Fruit fly (Drosophila melanogaster) whole organism, embryonic: Measurements from ENCODE around the gene CG11249.

Source experiments
- Adf1 ChIP-seq: fragments of 200-800 bp; sonication (Bioruptor generic); IDR thresholded peaks from 2 replicates; pipeline ENCODE4 v1.3.6; 2022; ENCODE audit warnings: missing biosample characterization, missing genetic modification characterization
- Antp ChIP-seq: fragments of 200-800 bp; sonication (Bioruptor generic); optimal IDR thresholded peaks from 3 replicates; lab custom pipeline; 2016; ENCODE audit warnings: missing biosample characterization, missing genetic modification characterization
- Atf-2 ChIP-seq: fragments of 200-800 bp; sonication (Bioruptor generic); optimal IDR thresholded peaks from 2 replicates; lab custom pipeline; 2016; ENCODE audit warnings: missing biosample characterization, missing genetic modification characterization
- B-H2 ChIP-seq: fragments of 200-800 bp; sonication (Bioruptor generic); optimal IDR thresholded peaks from 2 replicates; lab custom pipeline; 2018; ENCODE audit warnings: missing biosample characterization, mild to moderate bottlenecking, missing genetic modification characterization
- Bdp1 ChIP-seq: fragments of 200-800 bp; sonication (Bioruptor generic); optimal IDR thresholded peaks from 3 replicates; lab custom pipeline; 2016; ENCODE audit warnings: missing biosample characterization, missing genetic modification characterization
- Blimp-1 ChIP-seq: fragments of 200-800 bp; sonication (Bioruptor generic); optimal IDR thresholded peaks from 3 replicates; lab custom pipeline; 2018; ENCODE audit warnings: missing biosample characterization, missing genetic modification characterization, mild to moderate bottlenecking, moderate library complexity, missing genetic modification reagents
- CG12219 ChIP-seq: fragments of 200-800 bp; sonication (Bioruptor generic); optimal IDR thresholded peaks from 3 replicates; lab custom pipeline; 2018; ENCODE audit warnings: missing biosample characterization, mild to moderate bottlenecking, missing genetic modification characterization
- CG14710 ChIP-seq: fragments of 200-800 bp; sonication (Bioruptor generic); optimal IDR thresholded peaks from 3 replicates; lab custom pipeline; 2019; ENCODE audit warnings: missing biosample characterization, mild to moderate bottlenecking, missing genetic modification characterization, moderate library complexity
- CG14965 ChIP-seq: fragments of 200-800 bp; sonication (Bioruptor generic); optimal IDR thresholded peaks from 2 replicates; lab custom pipeline; 2016; ENCODE audit warnings: missing biosample characterization, missing genetic modification characterization, borderline replicate concordance
- CG16863 ChIP-seq: fragments of 200-800 bp; sonication (Bioruptor generic); optimal IDR thresholded peaks from 3 replicates; lab custom pipeline; 2016; ENCODE audit warnings: missing biosample characterization, missing genetic modification characterization
- CG17328 ChIP-seq: fragments of 200-800 bp; sonication (Bioruptor generic); IDR thresholded peaks from 2 replicates; pipeline ENCODE4 v1.3.6; 2022; ENCODE audit warnings: missing biosample characterization, missing genetic modification characterization
- CG2129 ChIP-seq: fragments of 200-800 bp; sonication (Bioruptor generic); IDR thresholded peaks from 2 replicates; pipeline ENCODE4 v1.3.6; 2022; ENCODE audit warnings: missing biosample characterization, missing genetic modification characterization; ENCODE audit not compliant: partially characterized antibody
- CG4360 ChIP-seq: fragments of 200-800 bp; sonication (Bioruptor generic); IDR thresholded peaks from 2 replicates; pipeline ENCODE4 v1.3.6; 2022; ENCODE audit warnings: missing biosample characterization, missing genetic modification characterization
- CG4424 ChIP-seq: fragments of 200-800 bp; sonication (Bioruptor generic); optimal IDR thresholded peaks from 3 replicates; lab custom pipeline; 2016; ENCODE audit warnings: missing biosample characterization, missing genetic modification characterization
- CG4617 ChIP-seq: fragments of 200-800 bp; sonication (Bioruptor generic); optimal IDR thresholded peaks from 3 replicates; lab custom pipeline; 2016; ENCODE audit warnings: missing biosample characterization, missing genetic modification characterization, borderline replicate concordance
- CG4707 ChIP-seq: fragments of 200-800 bp; sonication (Bioruptor generic); optimal IDR thresholded peaks from 2 replicates; lab custom pipeline; 2018; ENCODE audit warnings: missing biosample characterization, mild to moderate bottlenecking, missing genetic modification characterization, moderate library complexity
- CG6813 ChIP-seq: fragments of 200-800 bp; sonication (Bioruptor generic); optimal IDR thresholded peaks from 2 replicates; lab custom pipeline; 2017; ENCODE audit warnings: missing biosample characterization, missing genetic modification characterization, mild to moderate bottlenecking, moderate library complexity, missing genetic modification reagents
- CG8359 ChIP-seq: fragments of 200-800 bp; sonication (Bioruptor generic); optimal IDR thresholded peaks from 2 replicates; lab custom pipeline; 2017; ENCODE audit warnings: missing biosample characterization, mild to moderate bottlenecking, missing genetic modification characterization, borderline replicate concordance
- CG9437 ChIP-seq: fragments of 200-800 bp; sonication (Bioruptor generic); optimal IDR thresholded peaks from 2 replicates; lab custom pipeline; 2018; ENCODE audit warnings: missing biosample characterization, mild to moderate bottlenecking, missing genetic modification characterization
- CG9797 ChIP-seq: fragments of 200-800 bp; sonication (Bioruptor generic); optimal IDR thresholded peaks from 3 replicates; lab custom pipeline; 2018; ENCODE audit warnings: missing biosample characterization, mild to moderate bottlenecking, missing genetic modification characterization
- D19B ChIP-seq: fragments of 200-800 bp; sonication (Bioruptor generic); optimal IDR thresholded peaks from 2 replicates; lab custom pipeline; 2017; ENCODE audit warnings: missing biosample characterization, mild to moderate bottlenecking, missing genetic modification characterization
- Ets65A ChIP-seq: fragments of 200-800 bp; sonication (Bioruptor generic); peaks from one replicate; lab custom pipeline; 2016; ENCODE audit warnings: missing biosample characterization, missing genetic modification characterization
- HLH54F ChIP-seq: fragments of 200-800 bp; sonication (Bioruptor generic); optimal IDR thresholded peaks from 3 replicates; lab custom pipeline; 2016; ENCODE audit warnings: missing biosample characterization, missing genetic modification characterization
- Hand ChIP-seq: fragments of 200-800 bp; sonication (Bioruptor generic); optimal IDR thresholded peaks from 2 replicates; lab custom pipeline; 2017; ENCODE audit warnings: mild to moderate bottlenecking, missing biosample characterization, missing genetic modification reagents, missing genetic modification characterization
- MBD-R2 ChIP-seq: fragments of 200-800 bp; sonication (Bioruptor generic); IDR thresholded peaks from 2 replicates; pipeline ENCODE4 v1.3.6; 2022; ENCODE audit warnings: missing biosample characterization, missing genetic modification characterization
- Med ChIP-seq: fragments of 200-800 bp; sonication (Bioruptor generic); peaks from one replicate; lab custom pipeline; 2016; ENCODE audit warnings: missing biosample characterization, missing genetic modification characterization, mild to moderate bottlenecking, inconsistent platforms, moderate library complexity
- PHDP ChIP-seq: fragments of 200-800 bp; sonication (Bioruptor generic); optimal IDR thresholded peaks from 3 replicates; lab custom pipeline; 2018; ENCODE audit warnings: missing biosample characterization, mild to moderate bottlenecking, missing genetic modification characterization, moderate library complexity
- Sin3A ChIP-seq: fragments of >200 bp; optimal IDR thresholded peaks from 2 replicates; lab custom pipeline; 2018
- ara ChIP-seq: fragments of 200-800 bp; sonication (Bioruptor generic); IDR thresholded peaks from 2 replicates; pipeline ENCODE4 v1.3.6; 2022; ENCODE audit warnings: missing biosample characterization, missing genetic modification characterization
- br ChIP-seq: fragments of >200 bp; optimal IDR thresholded peaks from 2 replicates; lab custom pipeline; 2017
- en ChIP-seq: fragments of 200-800 bp; sonication (Bioruptor generic); optimal IDR thresholded peaks from 2 replicates; lab custom pipeline; 2016; ENCODE audit warnings: missing biosample characterization, missing genetic modification characterization
- ftz-f1 ChIP-seq: fragments of 200-800 bp; sonication (Bioruptor generic); optimal IDR thresholded peaks from 2 replicates; lab custom pipeline; 2016; ENCODE audit warnings: missing biosample characterization, missing genetic modification characterization
- gsb-n ChIP-seq: fragments of 200-800 bp; sonication (Bioruptor generic); optimal IDR thresholded peaks from 3 replicates; lab custom pipeline; 2018; ENCODE audit warnings: missing biosample characterization, mild to moderate bottlenecking, missing genetic modification characterization
- hkb ChIP-seq, 2 experiments: fragments of 200-800 bp in 1 of 2; fragments of >200 bp in 1 of 2; sonication (Bioruptor generic) in 1 of 2; IDR thresholded peaks in 1 of 2; optimal IDR thresholded peaks in 1 of 2; 2 replicates each; pipeline versions ENCODE4 v1.3.6 to Lab custom; 2017 to 2022; ENCODE audit warnings: missing biosample characterization in 1 of 2, missing genetic modification characterization in 1 of 2
- kah ChIP-seq: fragments of 200-800 bp; sonication (Bioruptor generic); optimal IDR thresholded peaks from 2 replicates; lab custom pipeline; 2018; ENCODE audit warnings: missing biosample characterization, mild to moderate bottlenecking, missing genetic modification characterization
- ken ChIP-seq: fragments of 200-800 bp; sonication (Bioruptor generic); IDR thresholded peaks from 3 replicates; pipeline ENCODE4 v1.3.6; 2022; ENCODE audit warnings: missing biosample characterization, missing genetic modification characterization
- lilli ChIP-seq: fragments of 200-800 bp; sonication (Bioruptor generic); optimal IDR thresholded peaks from 3 replicates; lab custom pipeline; 2016; ENCODE audit warnings: missing biosample characterization, missing genetic modification characterization
- lola ChIP-seq, 3 experiments: fragments of >200 bp in 2 of 3; fragments of 200-800 bp in 1 of 3; sonication (Bioruptor generic) in 1 of 3; optimal IDR thresholded peaks; 2 replicates each; lab custom pipeline; 2017 to 2019; ENCODE audit warnings: missing biosample characterization in 3 of 3, missing genetic modification characterization in 3 of 3, mild to moderate bottlenecking in 1 of 3, moderate library complexity in 1 of 3
- luna ChIP-seq: fragments of 200-800 bp; sonication (Bioruptor generic); optimal IDR thresholded peaks from 2 replicates; lab custom pipeline; 2016; ENCODE audit warnings: missing biosample characterization, missing genetic modification characterization
- nom ChIP-seq: fragments of 200-800 bp; sonication (Bioruptor generic); optimal IDR thresholded peaks from 2 replicates; lab custom pipeline; 2017; ENCODE audit warnings: missing biosample characterization, missing genetic modification characterization, mild to moderate bottlenecking, moderate library complexity, missing genetic modification reagents
- otp ChIP-seq: fragments of 200-800 bp; sonication (Bioruptor generic); IDR thresholded peaks from 3 replicates; pipeline ENCODE4, ENCODE4 v1.3.6; 2022; ENCODE audit warnings: missing biosample characterization, missing genetic modification characterization
- pfk ChIP-seq: fragments of 200-800 bp; sonication (Bioruptor generic); optimal IDR thresholded peaks from 2 replicates; lab custom pipeline; 2018; ENCODE audit warnings: missing biosample characterization, mild to moderate bottlenecking, missing genetic modification characterization, moderate library complexity
- ro ChIP-seq: fragments of 200-800 bp; sonication (Bioruptor generic); IDR thresholded peaks from 2 replicates; pipeline ENCODE4 v1.3.6; 2022; ENCODE audit warnings: missing biosample characterization, missing genetic modification characterization
- sug ChIP-seq: fragments of 200-800 bp; optimal IDR thresholded peaks from 2 replicates; lab custom pipeline; 2019; ENCODE audit warnings: missing biosample characterization, mild to moderate bottlenecking, missing genetic modification characterization, moderate library complexity
- tin ChIP-seq: fragments of 200-800 bp; sonication (Bioruptor generic); optimal IDR thresholded peaks from 3 replicates; lab custom pipeline; 2016; ENCODE audit warnings: missing biosample characterization, missing genetic modification characterization
- tio ChIP-seq: fragments of 200-800 bp; sonication (Bioruptor generic); optimal IDR thresholded peaks from 2 replicates; lab custom pipeline; 2017; ENCODE audit warnings: missing biosample characterization, missing genetic modification characterization, inconsistent platforms
- ttk ChIP-seq: fragments of 200-800 bp; sonication (Bioruptor generic); IDR thresholded peaks from 2 replicates; pipeline ENCODE4 v2.1.2; 2022; ENCODE audit warnings: missing biosample characterization, missing genetic modification characterization
- tx ChIP-seq: fragments of 200-800 bp; sonication (Bioruptor generic); optimal IDR thresholded peaks from 2 replicates; lab custom pipeline; 2016; ENCODE audit warnings: missing biosample characterization, missing genetic modification characterization
- unc-4 ChIP-seq: fragments of 200-800 bp; sonication (Bioruptor generic); IDR thresholded peaks from 2 replicates; pipeline ENCODE4 v1.3.6; 2022; ENCODE audit warnings: missing biosample characterization, missing genetic modification characterization; ENCODE audit not compliant: partially characterized antibody
- zen2 ChIP-seq: fragments of 200-800 bp; sonication (Bioruptor generic); IDR thresholded peaks from 3 replicates; pipeline ENCODE4 v1.3.6; 2022; ENCODE audit warnings: missing biosample characterization, missing genetic modification characterization; ENCODE audit not compliant: partially characterized antibody

Gene CG11249

DNA sequence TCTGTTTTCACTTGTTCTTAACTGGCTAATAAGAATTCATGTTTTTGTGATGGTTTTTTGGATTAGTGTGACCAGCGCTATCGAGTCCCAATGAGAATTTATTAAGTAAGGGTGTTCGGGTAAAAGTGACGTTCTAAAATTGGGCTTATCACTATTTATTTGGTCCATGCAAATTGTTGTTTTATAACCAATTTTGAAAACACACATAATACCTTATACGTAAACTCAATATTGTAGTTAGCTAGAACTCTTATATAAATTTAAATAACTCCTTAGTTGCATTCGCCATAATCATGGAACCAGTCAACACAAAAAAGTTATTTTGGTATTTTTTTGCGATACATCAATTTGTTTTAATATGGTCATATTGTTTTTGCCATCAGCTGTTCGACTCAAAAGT lies 7.7 kb downstream of the CG11249 start, which contains the start of the genes Als2 and CG11248 (continued):
- no peak for TF ChIP-seq hkb (optimal IDR thresholded peaks at IDR 0.05; lab: Kevin White, UChicago)
- peak; percentile 61 for TF ChIP-seq hkb (GFP tag; IDR thresholded peaks at IDR 0.05; lab: Robert Waterston, UW)
- no peak for TF ChIP-seq CG2129 (GFP tag; lab: Robert Waterston, UW)
- peak; percentile 56 for TF ChIP-seq tx
- TF ChIP-seq CG4707 (GFP tag; lab: Kevin White, UChicago), result no peak
- TF ChIP-seq Antp (GFP tag; lab: Kevin White, UChicago), result peak; percentile 57
- TF ChIP-seq Adf1, result peak; percentile 24; the same call in 1 of the 2 replicates
- TF ChIP-seq unc-4 (GFP tag; lab: Robert Waterston, UW), result no peak
- no peak for TF ChIP-seq B-H2 (GFP tag; lab: Kevin White, UChicago)
- no peak for TF ChIP-seq gsb-n (tag; lab: Kevin White, UChicago)
- no peak for TF ChIP-seq ftz-f1 (GFP tag; lab: Kevin White, UChicago)
- no peak for TF ChIP-seq kah (GFP tag; lab: Kevin White, UChicago)
- peak; percentile 66 for TF ChIP-seq Atf-2 (GFP tag; lab: Kevin White, UChicago)
- no peak for TF ChIP-seq CG4360 (GFP tag; lab: Robert Waterston, UW)
- peak; percentile 42 for TF ChIP-seq Bdp1 (GFP tag; lab: Kevin White, UChicago)
- TF ChIP-seq ara (GFP tag; lab: Robert Waterston, UW), result no peak
- peak; percentile 47 for TF ChIP-seq luna (GFP tag; lab: Kevin White, UChicago)
- peak; percentile 24 for TF ChIP-seq CG9437 (GFP tag; lab: Kevin White, UChicago)
- no peak for TF ChIP-seq CG14965 (GFP tag; lab: Kevin White, UChicago)
- TF ChIP-seq CG4617 (GFP tag; lab: Kevin White, UChicago), result peak; percentile 83
- TF ChIP-seq HLH54F (GFP tag; lab: Kevin White, UChicago), result peak; percentile 79
- no peak for TF ChIP-seq sug (tag; lab: Kevin White, UChicago)
- peak; percentile 34; the same call in 1 of the 3 replicates for TF ChIP-seq otp (GFP tag; lab: Robert Waterston, UW)
- no peak for TF ChIP-seq CG8359 (GFP tag; lab: Kevin White, UChicago)
- no peak for TF ChIP-seq Med (GFP tag; lab: Kevin White, UChicago)
- peak; percentile 74 for TF ChIP-seq tin
- TF ChIP-seq Ets65A (GFP tag; lab: Kevin White, UChicago), result peak; percentile 96
- peak; percentile 45; the same call in 1 of the 2 replicates for TF ChIP-seq CG17328 (GFP tag; lab: Robert Waterston, UW)
- peak; percentile 74 for TF ChIP-seq MBD-R2
- no peak for TF ChIP-seq ro (GFP tag; lab: Robert Waterston, UW)
- peak; percentile 6 for TF ChIP-seq Sin3A (lab: Kevin White, UChicago)
- TF ChIP-seq D19B (GFP tag; lab: Kevin White, UChicago), result no peak
- no peak for TF ChIP-seq nom (GFP tag; lab: Kevin White, UChicago)
- TF ChIP-seq PHDP (tag; lab: Kevin White, UChicago), result no peak
- peak; percentile 46 for TF ChIP-seq en
- peak; percentile 37; the same call in 1 of the 2 replicates for TF ChIP-seq ttk
- peak; percentile 80 for TF ChIP-seq lilli (GFP tag; lab: Kevin White, UChicago)
- peak; percentile 68 for TF ChIP-seq Blimp-1
- no peak for TF ChIP-seq pfk (GFP tag; lab: Kevin White, UChicago)
- no peak for TF ChIP-seq CG6813 (GFP tag; lab: Kevin White, UChicago)
- TF ChIP-seq lola (GFP tag; optimal IDR thresholded peaks at IDR 0.05; lab: Kevin White, UChicago), result peak in 1 of 3 experiments; percentile 82
- peak; percentile 67; the same call in 1 of the 3 replicates for TF ChIP-seq ken
- peak; percentile 88 for TF ChIP-seq CG14710 (tag; lab: Kevin White, UChicago)
- TF ChIP-seq zen2, result no peak
- no peak for TF ChIP-seq tio (GFP tag; lab: Kevin White, UChicago)
- TF ChIP-seq CG9797 (GFP tag; lab: Kevin White, UChicago), result peak; percentile 80
- peak; percentile 49 for TF ChIP-seq CG16863 (GFP tag; lab: Kevin White, UChicago)
- TF ChIP-seq Hand, result no peak
- TF ChIP-seq CG4424 (GFP tag; lab: Kevin White, UChicago), result peak; percentile 70
- no peak for TF ChIP-seq br (lab: Kevin White, UChicago)
- peak; percentile 25 for TF ChIP-seq CG12219 (GFP tag; lab: Kevin White, UChicago)
